Worm (Caenorhabditis elegans): ENCODE measurements around the gene ZC412.3.

ZC412.3 gene

ce11 chrV:14899545-14899944 lies 28.2 kb upstream of the ZC412.3 start, which contains the start of gene H12D21.10:
Gene H12D21.10 (plus strand): TSS chrV:14899804.
- TF ChIP-seq hmg-1.2 (GFP tag; IDR thresholded peaks at IDR 0.05) (peak; percentile 79), nhr-80 (tag; optimal IDR thresholded peaks at IDR 0.05) (peak; percentile 2), ztf-18 (tag; optimal IDR thresholded peaks at IDR 0.05) (no peak)

- TF ChIP-seq ceh-58 (GFP tag; IDR thresholded peaks at IDR 0.05) (no peak), F52B5.7 (tag; optimal IDR thresholded peaks at IDR 0.05) (no peak), F22D6.2 (tag; optimal IDR thresholded peaks at IDR 0.05) (no peak), nfyb-1 (GFP tag; IDR thresholded peaks at IDR 0.05) (no peak), K12H6.12 (tag; optimal IDR thresholded peaks at IDR 0.05) (no peak), xnd-1 (tag; optimal IDR thresholded peaks at IDR 0.05) (no peak), unc-130 (GFP tag; optimal IDR thresholded peaks at IDR 0.05) (no peak), tbp1 (GFP tag; optimal IDR thresholded peaks at IDR 0.05) (no peak), lir-1 (GFP tag; conservative IDR thresholded peaks at IDR 0.05) (no peak), F57A8.1 (GFP tag; optimal IDR thresholded peaks at IDR 0.05) (no peak), aptf-2 (GFP tag; conservative IDR thresholded peaks at IDR 0.05) (no peak), let-526 (GFP tag; IDR thresholded peaks at IDR 0.05) (no peak), efl-1 (GFP tag; optimal IDR thresholded peaks at IDR 0.05) (no peak), C17E4.6 (GFP tag; IDR thresholded peaks at IDR 0.05) (no peak), tbx-9 (tag; optimal IDR thresholded peaks at IDR 0.05; ENCODE audit: borderline replicate concordance) (no peak), ztf-3 (GFP tag; optimal IDR thresholded peaks at IDR 0.05) (no peak), madf-8 (GFP tag; conservative IDR thresholded peaks at IDR 0.05) (no peak), ccch-3 (GFP tag; optimal IDR thresholded peaks at IDR 0.05) (no peak), lin-54 (GFP tag; optimal IDR thresholded peaks at IDR 0.05) (no peak)
Observed at ce11 chrV:14897731-14898130, 26.4 kb upstream of the ZC412.3 start, which contains the start of gene H12D21.6. Gene H12D21.6 (minus strand): TSS chrV:14897831.

ce11 chrV:14895557-14895956 lies 24.2 kb upstream of the ZC412.3 start, which contains the start of gene mpst-3:
Gene mpst-3 (plus strand): TSS chrV:14895647.
- TF ChIP-seq nhr-80 (tag; optimal IDR thresholded peaks at IDR 0.05) (peak; percentile 96), Y79H2A.3 (GFP tag; conservative IDR thresholded peaks at IDR 0.05) (no peak), F23B12.7 (tag; optimal IDR thresholded peaks at IDR 0.05; ENCODE audit: insufficient read depth) (no peak), cebp-2 (GFP tag; IDR thresholded peaks at IDR 0.05) (no peak), nhr-90 (tag; optimal IDR thresholded peaks at IDR 0.05) (no peak), B0035.1 (tag; optimal IDR thresholded peaks at IDR 0.05) (no peak), akir-1 (GFP tag; optimal IDR thresholded peaks at IDR 0.05) (no peak), hrde-1 (tag; optimal IDR thresholded peaks at IDR 0.05; ENCODE audit: borderline replicate concordance) (no peak), snpc-1.3 (tag; optimal IDR thresholded peaks at IDR 0.05; ENCODE audit: insufficient read depth) (no peak), hlh-26 (GFP tag; conservative IDR thresholded peaks at IDR 0.05) (no peak), F52B5.7 (tag; optimal IDR thresholded peaks at IDR 0.05) (no peak), let-607 (tag; optimal IDR thresholded peaks at IDR 0.05) (peak; percentile 57 to 89), snpc-4 (GFP tag; optimal IDR thresholded peaks at IDR 0.05) (no peak), snpc-4 (tag; optimal IDR thresholded peaks at IDR 0.05) (peak in 2 of 4 experiments; percentile 18 to 26), T26A5.8 (tag; optimal IDR thresholded peaks at IDR 0.05) (no peak), B0336.3 (GFP tag; IDR thresholded peaks at IDR 0.05) (0 out of 2 replicates have a peak, but pooled peaks have one; percentile 33), tbp1 (GFP tag; optimal IDR thresholded peaks at IDR 0.05) (peak; percentile 17), bed-2 (GFP tag; IDR thresholded peaks at IDR 0.05) (no peak), mcd-1 (GFP tag; IDR thresholded peaks at IDR 0.05) (no peak), dox-1 (GFP tag; IDR thresholded peaks at IDR 0.05) (peak; percentile 75), aptf-2 (GFP tag; conservative IDR thresholded peaks at IDR 0.05) (no peak), egrh-3 (GFP tag; IDR thresholded peaks at IDR 0.05) (no peak), lin-54 (GFP tag; optimal IDR thresholded peaks at IDR 0.05) (peak; percentile 17), lin-26 (GFP tag; IDR thresholded peaks at IDR 0.05) (no peak), ets-4 (GFP tag; optimal IDR thresholded peaks at IDR 0.05) (peak; percentile 45), lsl-1 (GFP tag; optimal IDR thresholded peaks at IDR 0.05) (no peak), hmg-1.2 (GFP tag; IDR thresholded peaks at IDR 0.05) (peak; percentile 61; the same call in 1 of the 2 replicates), Y95B8A.8 (GFP tag; IDR thresholded peaks at IDR 0.05) (no peak), attf-5 (GFP tag; optimal IDR thresholded peaks at IDR 0.05) (peak; percentile 30), nhr-120 (GFP tag; IDR thresholded peaks at IDR 0.05) (no peak)
